Fruit fly (Drosophila melanogaster) whole organism, larva: ENCODE measurements around the gene CG1677.
A peak's percentile ranks its signal among the peaks of the same experiment; 100 is the strongest.

Experiments used
- noc ChIP-seq: fragments of 200-800 bp; sonication (Bioruptor generic); optimal IDR thresholded peaks from 3 replicates; lab custom pipeline; 2019; ENCODE audit warnings: missing biosample characterization, mild to moderate bottlenecking, missing genetic modification characterization, moderate library complexity

CG1677 gene

dm6 chrX:7335524-7335991 is 70.0 kb downstream of the CG1677 start:
- TF ChIP-seq noc (tag; lab: Kevin White, UChicago), result no peak

dm6 chrX:7334801-7335176 is 70.8 kb downstream of the CG1677 start:
- no peak for TF ChIP-seq noc (tag; lab: Kevin White, UChicago)

dm6 chrX:7333858-7334800 is 71.5 kb downstream of the CG1677 start:
- TF ChIP-seq noc (tag; lab: Kevin White, UChicago), result peak; percentile 18

dm6 chrX:7333298-7333743 is 72.3 kb downstream of the CG1677 start:
- no peak for TF ChIP-seq noc (tag; lab: Kevin White, UChicago)

- no peak for TF ChIP-seq noc (tag; lab: Kevin White, UChicago)
These were observed 73.1 kb downstream of the CG1677 start for dm6 chrX:7332493-7332892.

dm6 chrX:7332091-7332490 is 73.5 kb downstream of the CG1677 start, which contains the start of gene CG42780:
TSS of gene CG42780 (minus strand) at chrX:7332191.
- TF ChIP-seq noc (tag; lab: Kevin White, UChicago), result no peak

dm6 chrX:7328746-7329145 is 76.9 kb downstream of the CG1677 start, which contains the start of gene Acsf3:
TSS of gene Acsf3 (plus strand) at chrX:7329046.
- no peak for TF ChIP-seq noc (tag; lab: Kevin White, UChicago)

- peak; percentile 92 for TF ChIP-seq noc (tag; lab: Kevin White, UChicago)
These were observed 80.8 kb downstream of the CG1677 start for dm6 chrX:7324816-7325246.

- TF ChIP-seq noc (tag; lab: Kevin White, UChicago), result no peak
These were observed 81.7 kb downstream of the CG1677 start, which contains the start of the genes Atg5 and Dok for dm6 chrX:7323649-7324511. TSS of gene Atg5 (minus strand) at chrX:7323770. TSS of gene Dok (plus strand) at chrX:7324214.

dm6 chrX:7321829-7322228 is 83.8 kb downstream of the CG1677 start:
- no peak for TF ChIP-seq noc (tag; lab: Kevin White, UChicago)

dm6 chrX:7320455-7321224 is 85.0 kb downstream of the CG1677 start:
- TF ChIP-seq noc (tag; lab: Kevin White, UChicago), result no peak

- no peak for TF ChIP-seq noc (tag; lab: Kevin White, UChicago)
These were observed 85.9 kb downstream of the CG1677 start for dm6 chrX:7319703-7320088.

- no peak for TF ChIP-seq noc (tag; lab: Kevin White, UChicago)
These were observed 86.4 kb downstream of the CG1677 start for dm6 chrX:7319053-7319702.

- no peak for TF ChIP-seq noc (tag; lab: Kevin White, UChicago)
These were observed 87.1 kb downstream of the CG1677 start for dm6 chrX:7318464-7318863.
